Fruit fly (Drosophila melanogaster) whole organism, prepupa: ENCODE measurements around the gene CG33306.
A peak's percentile ranks its signal among the peaks of the same experiment; 100 is the strongest.

ENCODE experiments used
- Blimp-1 ChIP-seq: fragments of 200-800 bp; sonication (Bioruptor generic); optimal IDR thresholded peaks from 3 replicates; lab custom pipeline; 2017; ENCODE audit warnings: missing biosample characterization, missing genetic modification characterization, mild to moderate bottlenecking, moderate library complexity, missing genetic modification reagents
- CG10669 ChIP-seq: fragments of 200-800 bp; sonication (Bioruptor generic); optimal IDR thresholded peaks from 3 replicates; lab custom pipeline; 2018; ENCODE audit warnings: missing biosample characterization, mild to moderate bottlenecking, missing genetic modification characterization, moderate library complexity
- CG11902 ChIP-seq: fragments of 200-800 bp; sonication (Bioruptor generic); optimal IDR thresholded peaks from 3 replicates; lab custom pipeline; 2016; ENCODE audit warnings: missing biosample characterization, missing genetic modification characterization
- CG15336 ChIP-seq: fragments of 200-800 bp; sonication (Bioruptor generic); IDR thresholded peaks from 2 replicates; pipeline ENCODE4 v1.3.6; 2022; ENCODE audit warnings: missing biosample characterization, missing genetic modification characterization
- CG1621 ChIP-seq: fragments of 200-800 bp; sonication (Bioruptor generic); optimal IDR thresholded peaks from 3 replicates; lab custom pipeline; 2018; ENCODE audit warnings: missing biosample characterization, mild to moderate bottlenecking, missing genetic modification characterization
- CG31627 ChIP-seq: fragments of 200-800 bp; sonication (Bioruptor generic); optimal IDR thresholded peaks from 3 replicates; lab custom pipeline; 2016; ENCODE audit warnings: missing biosample characterization, missing genetic modification characterization
- CG3919 ChIP-seq: fragments of 200-800 bp; sonication (Bioruptor generic); optimal IDR thresholded peaks from 3 replicates; lab custom pipeline; 2016; ENCODE audit warnings: missing biosample characterization, missing genetic modification characterization
- CG4318 ChIP-seq: fragments of 200-800 bp; sonication (Bioruptor generic); optimal IDR thresholded peaks from 3 replicates; lab custom pipeline; 2017; ENCODE audit warnings: missing biosample characterization, mild to moderate bottlenecking, missing genetic modification characterization
- CG6276 ChIP-seq: fragments of 200-800 bp; sonication (Bioruptor generic); optimal IDR thresholded peaks from 2 replicates; lab custom pipeline; 2017; ENCODE audit warnings: missing biosample characterization, mild to moderate bottlenecking, missing genetic modification characterization
- CG6854 ChIP-seq: fragments of 200-800 bp; sonication (Bioruptor generic); optimal IDR thresholded peaks from 2 replicates; lab custom pipeline; 2017; ENCODE audit warnings: missing biosample characterization, mild to moderate bottlenecking, missing genetic modification characterization
- CG7368 ChIP-seq: fragments of 200-800 bp; sonication (Bioruptor generic); optimal IDR thresholded peaks from 3 replicates; lab custom pipeline; 2016; ENCODE audit warnings: missing biosample characterization, missing genetic modification characterization
- CG8119 ChIP-seq: fragments of 200-800 bp; sonication (Bioruptor generic); IDR thresholded peaks from 3 replicates; pipeline ENCODE4 v1.3.6; 2022; ENCODE audit warnings: missing biosample characterization, missing genetic modification characterization
- Eip75B ChIP-seq: fragments of 200-800 bp; sonication (Bioruptor generic); optimal IDR thresholded peaks from 3 replicates; lab custom pipeline; 2016; ENCODE audit warnings: missing biosample characterization, missing genetic modification characterization
- Hr39 ChIP-seq: fragments of 200-800 bp; sonication (Bioruptor generic); optimal IDR thresholded peaks from 2 replicates; lab custom pipeline; 2016; ENCODE audit warnings: missing biosample characterization, missing genetic modification characterization
- OdsH ChIP-seq: fragments of 200-800 bp; sonication (Bioruptor generic); optimal IDR thresholded peaks from 3 replicates; lab custom pipeline; 2016; ENCODE audit warnings: missing biosample characterization, missing genetic modification characterization
- Sox102F ChIP-seq: fragments of 200-800 bp; sonication (Bioruptor generic); optimal IDR thresholded peaks from 2 replicates; lab custom pipeline; 2016; ENCODE audit warnings: missing biosample characterization, mild to moderate bottlenecking, missing genetic modification characterization
- Sox14 ChIP-seq: fragments of 200-800 bp; sonication (Bioruptor generic); optimal IDR thresholded peaks from 3 replicates; lab custom pipeline; 2016; ENCODE audit warnings: missing biosample characterization, missing genetic modification characterization
- acj6 ChIP-seq: fragments of 200-800 bp; sonication (Bioruptor generic); optimal IDR thresholded peaks from 3 replicates; lab custom pipeline; 2016; ENCODE audit warnings: missing biosample characterization, missing genetic modification characterization
- dsx ChIP-seq: fragments of 200-800 bp; optimal IDR thresholded peaks from 3 replicates; lab custom pipeline; 2019; ENCODE audit warnings: missing biosample characterization, mild to moderate bottlenecking, missing genetic modification characterization, moderate library complexity; ENCODE audit not compliant: poor library complexity, severe bottlenecking
- eg ChIP-seq: fragments of 200-800 bp; sonication (Bioruptor generic); IDR thresholded peaks from 3 replicates; pipeline ENCODE4 v1.3.6; 2022; ENCODE audit warnings: missing biosample characterization, missing genetic modification characterization
- esn ChIP-seq: fragments of 200-800 bp; sonication (Bioruptor generic); optimal IDR thresholded peaks from 2 replicates; lab custom pipeline; 2016; ENCODE audit warnings: missing biosample characterization, mild to moderate bottlenecking, missing genetic modification characterization, moderate library complexity
- fd59A ChIP-seq: fragments of 200-800 bp; sonication (Bioruptor generic); optimal IDR thresholded peaks from 2 replicates; lab custom pipeline; 2017; ENCODE audit warnings: missing biosample characterization, mild to moderate bottlenecking, missing genetic modification characterization, missing genetic modification reagents
- fd85E ChIP-seq: fragments of 200-800 bp; sonication (Bioruptor generic); optimal IDR thresholded peaks from 3 replicates; lab custom pipeline; 2016; ENCODE audit warnings: missing biosample characterization, missing genetic modification characterization
- fkh ChIP-seq: fragments of 200-800 bp; sonication (Bioruptor generic); optimal IDR thresholded peaks from 3 replicates; lab custom pipeline; 2017; ENCODE audit warnings: missing biosample characterization, mild to moderate bottlenecking, missing genetic modification characterization, moderate library complexity
- lz ChIP-seq: fragments of 200-800 bp; sonication (Bioruptor generic); optimal IDR thresholded peaks from 3 replicates; lab custom pipeline; 2016; ENCODE audit warnings: missing biosample characterization, missing genetic modification characterization
- net ChIP-seq: fragments of 200-800 bp; sonication (Bioruptor generic); optimal IDR thresholded peaks from 3 replicates; lab custom pipeline; 2016; ENCODE audit warnings: missing biosample characterization, missing genetic modification characterization
- salr ChIP-seq, 2 experiments: fragments of 200-800 bp; sonication (Bioruptor generic); optimal IDR thresholded peaks; 3 replicates each; lab custom pipeline; 2016 to 2018; ENCODE audit warnings: missing biosample characterization in 2 of 2, missing genetic modification characterization in 2 of 2, mild to moderate bottlenecking in 1 of 2
- spab ChIP-seq: fragments of 200-800 bp; sonication (Bioruptor generic); optimal IDR thresholded peaks from 2 replicates; lab custom pipeline; 2017; ENCODE audit warnings: missing biosample characterization, mild to moderate bottlenecking, missing genetic modification characterization, missing genetic modification reagents
- ss ChIP-seq, 2 experiments: fragments of 200-800 bp; sonication (Bioruptor generic); optimal IDR thresholded peaks; 2 replicates in 1 of 2; 3 replicates in 1 of 2; lab custom pipeline; 2017 to 2018; ENCODE audit warnings: mild to moderate bottlenecking in 2 of 2, missing biosample characterization in 2 of 2, missing genetic modification characterization in 2 of 2, moderate library complexity in 1 of 2
- svp ChIP-seq: fragments of 200-800 bp; sonication (Bioruptor generic); peaks from one replicate; lab custom pipeline; 2016; ENCODE audit warnings: missing biosample characterization, missing genetic modification characterization
- vri ChIP-seq: fragments of 200-800 bp; sonication (Bioruptor generic); optimal IDR thresholded peaks from 3 replicates; lab custom pipeline; 2016; ENCODE audit warnings: missing biosample characterization, mild to moderate bottlenecking, missing genetic modification characterization

CG33306 gene

dm6 chr2L:13847625-13848024 is 4.1 kb upstream of the CG33306 start, which contains the start of gene CG7953:
CG7953 (plus strand) TSS chr2L:13847925.
- TF ChIP-seq CG8119 = no peak
- no peak for TF ChIP-seq Sox102F (GFP tag; lab: Kevin White, UChicago)
- TF ChIP-seq ss (GFP tag; optimal IDR thresholded peaks at IDR 0.05; lab: Kevin White, UChicago) = no peak
- TF ChIP-seq CG4318 (GFP tag; lab: Kevin White, UChicago) = no peak
- no peak for TF ChIP-seq CG31627 (GFP tag; lab: Kevin White, UChicago)
- TF ChIP-seq fd59A (GFP tag; lab: Kevin White, UChicago) = no peak
- no peak for TF ChIP-seq esn
- no peak for TF ChIP-seq vri
- TF ChIP-seq CG10669 (GFP tag; lab: Kevin White, UChicago) = no peak
- TF ChIP-seq svp (GFP tag; lab: Kevin White, UChicago) = no peak
- no peak for TF ChIP-seq eg (GFP tag; lab: Robert Waterston, UW)
- TF ChIP-seq CG7368 (GFP tag; lab: Kevin White, UChicago) = no peak
- no peak for TF ChIP-seq fd85E (GFP tag; lab: Kevin White, UChicago)
- TF ChIP-seq Eip75B (GFP tag; lab: Kevin White, UChicago) = no peak
- TF ChIP-seq, all 60 proteins: peak for 0

- TF ChIP-seq CG6854 (GFP tag; lab: Kevin White, UChicago) (no peak), vri (peak; percentile 33)
These were observed 2.8 kb upstream of the CG33306 start, which contains the start of gene CG7916 for dm6 chr2L:13846239-13846802. CG7916 (plus strand) TSS chr2L:13846752.

dm6 chr2L:13845178-13845577 is 1.6 kb upstream of the CG33306 start, which contains the start of gene CG8997:
CG8997 (minus strand) TSS chr2L:13845325.
- no peak for TF ChIP-seq spab (GFP tag; lab: Kevin White, UChicago)
- TF ChIP-seq CG11902 (GFP tag; lab: Kevin White, UChicago) = no peak
- TF ChIP-seq svp (GFP tag; lab: Kevin White, UChicago) = peak; percentile 31

- TF ChIP-seq Sox14 (no peak), CG11902 (GFP tag; lab: Kevin White, UChicago) (no peak), CG1621 (tag; lab: Kevin White, UChicago) (no peak)
These were observed 970 bp downstream of the CG33306 start for dm6 chr2L:13842572-13842971.

- TF ChIP-seq CG11902 (GFP tag; lab: Kevin White, UChicago) (no peak), Blimp-1 (GFP tag; lab: Kevin White, UChicago) (no peak), CG8119 (no peak), acj6 (no peak), CG4318 (GFP tag; lab: Kevin White, UChicago) (no peak), Hr39 (GFP tag; lab: Kevin White, UChicago) (no peak), fkh (GFP tag; lab: Kevin White, UChicago) (no peak), salr (GFP tag; optimal IDR thresholded peaks at IDR 0.05; lab: Kevin White, UChicago) (no peak), CG3919 (no peak), ss (GFP tag; optimal IDR thresholded peaks at IDR 0.05; lab: Kevin White, UChicago) (no peak), Eip75B (GFP tag; lab: Kevin White, UChicago) (no peak), lz (GFP tag; lab: Kevin White, UChicago) (no peak), CG6276 (GFP tag; lab: Kevin White, UChicago) (no peak), CG15336 (GFP tag; lab: Robert Waterston, UW) (no peak), Sox14 (no peak), vri (no peak), CG6854 (GFP tag; lab: Kevin White, UChicago) (no peak), net (no peak), dsx (GFP tag; lab: Kevin White, UChicago) (no peak), OdsH (no peak)
These were observed 1.5 kb downstream of the CG33306 start for dm6 chr2L:13842078-13842477.
